Worm (Caenorhabditis elegans): Measurements from ENCODE around the gene F44G4.5.

ce11 chrII:8962206-8962605 is 38.0 kb downstream of the F44G4.5 start:
- no peak for TF ChIP-seq nhr-76 (tag; optimal IDR thresholded peaks at IDR 0.05)
- no peak for TF ChIP-seq unc-62 (GFP tag; optimal IDR thresholded peaks at IDR 0.05)
- no peak for TF ChIP-seq skn-1 (tag; optimal IDR thresholded peaks at IDR 0.05)
- no peak for TF ChIP-seq nhr-12 (tag; optimal IDR thresholded peaks at IDR 0.05)

Data from whole organism, L3 larva.